Worm (Caenorhabditis elegans) whole organism, early embryonic: ENCODE results near the gene flp-32.

ENCODE experiments used
- B0310.2 ChIP-seq: sonication (generic microtip); optimal IDR thresholded peaks from 2 replicates; lab custom pipeline; 2016; ENCODE audit warnings: mild to moderate bottlenecking, missing genetic modification characterization, missing compliant biosample characterization
- F13C5.2 ChIP-seq: sonication (generic microtip); optimal IDR thresholded peaks from 2 replicates; lab custom pipeline; 2017; ENCODE audit warnings: mild to moderate bottlenecking, missing genetic modification characterization, inconsistent platforms, missing compliant biosample characterization
- aly-1 ChIP-seq: sonication (generic microtip); optimal IDR thresholded peaks from 2 replicates; lab custom pipeline; 2016; ENCODE audit warnings: missing genetic modification characterization, missing compliant biosample characterization
- ama-1 ChIP-seq: fragments of 150-350 bp; optimal IDR thresholded peaks from 2 replicates; lab custom pipeline; 2014
- ceh-13 ChIP-seq: fragments of 200-800 bp; sonication (Bioruptor generic); optimal IDR thresholded peaks from 2 replicates; lab custom pipeline; 2018; ENCODE audit warnings: mild to moderate bottlenecking, missing genetic modification characterization, missing compliant biosample characterization
- ceh-36 ChIP-seq: sonication (generic microtip); optimal IDR thresholded peaks from 2 replicates; lab custom pipeline; 2016; ENCODE audit warnings: missing genetic modification characterization, inconsistent platforms, missing compliant biosample characterization
- ets-7 ChIP-seq: sonication (generic microtip); optimal IDR thresholded peaks from 2 replicates; lab custom pipeline; 2016; ENCODE audit warnings: missing genotype, missing genetic modification characterization, missing compliant biosample characterization
- flt-1 ChIP-seq: fragments of 200-800 bp; sonication (Bioruptor generic); IDR thresholded peaks from 2 replicates; pipeline ENCODE4 v1.3.6; 2022; ENCODE audit warnings: missing genetic modification characterization, missing compliant biosample characterization
- hmbx-1 ChIP-seq: sonication (generic microtip); optimal IDR thresholded peaks from 2 replicates; lab custom pipeline; 2016; ENCODE audit warnings: mild to moderate bottlenecking, missing genetic modification characterization, missing compliant biosample characterization
- hmg-4 ChIP-seq: fragments of 200-800 bp; sonication (Bioruptor generic); optimal IDR thresholded peaks from 2 replicates; lab custom pipeline; 2018; ENCODE audit warnings: mild to moderate bottlenecking, missing genetic modification characterization, missing compliant biosample characterization
- hnd-1 ChIP-seq: sonication (generic microtip); optimal IDR thresholded peaks from 2 replicates; lab custom pipeline; 2016; ENCODE audit warnings: missing genetic modification characterization, missing compliant biosample characterization
- pes-1 ChIP-seq: fragments of 200-800 bp; sonication (Bioruptor generic); IDR thresholded peaks from 2 replicates; pipeline ENCODE4 v1.3.6; 2022; ENCODE audit warnings: missing genetic modification reagents, missing genetic modification characterization, missing compliant biosample characterization
- scrt-1 ChIP-seq: fragments of 200-800 bp; sonication (Bioruptor generic); IDR thresholded peaks from 2 replicates; pipeline ENCODE4 v1.3.6; 2022; ENCODE audit warnings: missing genetic modification characterization, missing compliant biosample characterization
- sea-1 ChIP-seq: fragments of 200-800 bp; sonication (Bioruptor generic); conservative IDR thresholded peaks from 2 replicates; pipeline ENCODE4 v1.3.6; 2022; ENCODE audit warnings: missing genetic modification characterization, missing compliant biosample characterization
- tbx-11 ChIP-seq: fragments of 200-800 bp; sonication (Bioruptor generic); IDR thresholded peaks from 2 replicates; pipeline ENCODE4 v1.3.6; 2022; ENCODE audit warnings: missing genetic modification characterization, missing compliant biosample characterization
- tbx-37 ChIP-seq: fragments of 200-800 bp; sonication (Bioruptor generic); conservative IDR thresholded peaks from 2 replicates; pipeline ENCODE4 v1.3.6; 2022; ENCODE audit warnings: missing genetic modification reagents, missing genetic modification characterization, missing compliant biosample characterization
- tra-4 ChIP-seq: sonication (generic microtip); optimal IDR thresholded peaks from 2 replicates; lab custom pipeline; 2017; ENCODE audit warnings: missing genetic modification characterization, missing compliant biosample characterization

Gene flp-32

DNA sequence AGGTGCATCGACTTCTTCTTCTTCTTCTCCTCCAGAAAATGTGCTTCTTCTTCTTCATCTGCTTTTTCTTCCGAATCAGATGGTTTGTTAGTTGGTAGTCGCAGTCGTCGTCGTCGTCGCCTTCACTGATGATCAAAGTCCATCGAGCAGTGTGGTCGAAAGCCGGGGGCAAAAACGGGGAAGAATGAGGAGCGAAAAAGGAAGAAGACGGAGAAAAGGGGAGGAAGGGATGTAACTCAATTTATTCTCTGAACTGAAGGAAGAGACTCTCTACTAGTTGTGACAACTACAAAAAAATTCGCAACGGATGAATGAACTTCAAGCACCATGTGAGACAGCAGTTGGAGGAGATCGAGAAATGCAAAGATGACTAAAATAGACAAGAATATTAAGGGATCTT, 37.9 kb upstream of the flp-32 start:
- no peak for TF ChIP-seq ceh-36 (tag; lab: Kevin White, UChicago)
- no peak for TF ChIP-seq hmg-4 (GFP tag; lab: Kevin White, UChicago)

DNA sequence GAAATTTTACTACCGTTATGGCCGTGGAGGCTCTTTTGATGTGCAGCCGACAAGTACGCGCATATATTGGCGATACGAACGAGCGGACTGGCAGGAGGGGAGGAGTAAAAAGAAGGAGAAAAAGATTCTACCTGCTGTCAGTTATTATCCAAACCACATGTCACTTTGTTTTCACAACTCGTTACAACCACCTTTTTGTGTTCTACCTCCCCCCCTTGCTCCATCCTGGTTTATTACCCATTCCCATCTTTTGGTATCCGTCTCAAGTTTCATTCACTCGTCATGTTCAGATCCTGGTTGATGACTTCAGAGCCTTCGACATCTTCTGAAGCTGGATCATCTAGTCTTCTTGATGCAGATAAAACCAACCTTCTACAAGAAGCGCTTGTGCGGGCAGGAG, 26.0 kb upstream of the flp-32 start, which contains the start of gene psa-3:
TSS of gene psa-3 (plus strand) at position 301 of the 400 bp plus-strand sequence.
- TF ChIP-seq ceh-13 (no peak), hmg-4 (GFP tag; lab: Kevin White, UChicago) (no peak), tbx-37 (no peak), pes-1 (GFP tag; lab: Robert Waterston, UW) (no peak), hmbx-1 (tag; lab: Kevin White, UChicago) (no peak), sea-1 (GFP tag; lab: Robert Waterston, UW) (no peak), F13C5.2 (tag; lab: Kevin White, UChicago) (no peak), ama-1 (lab: Kevin White, UChicago) (no peak), hnd-1 (tag; lab: Kevin White, UChicago) (no peak), B0310.2 (no peak), flt-1 (GFP tag; lab: Robert Waterston, UW) (no peak), ceh-36 (tag; lab: Kevin White, UChicago) (no peak), tra-4 (tag; lab: Kevin White, UChicago) (no peak), ets-7 (tag; lab: Kevin White, UChicago) (no peak), tbx-11 (GFP tag; lab: Robert Waterston, UW) (no peak)

DNA sequence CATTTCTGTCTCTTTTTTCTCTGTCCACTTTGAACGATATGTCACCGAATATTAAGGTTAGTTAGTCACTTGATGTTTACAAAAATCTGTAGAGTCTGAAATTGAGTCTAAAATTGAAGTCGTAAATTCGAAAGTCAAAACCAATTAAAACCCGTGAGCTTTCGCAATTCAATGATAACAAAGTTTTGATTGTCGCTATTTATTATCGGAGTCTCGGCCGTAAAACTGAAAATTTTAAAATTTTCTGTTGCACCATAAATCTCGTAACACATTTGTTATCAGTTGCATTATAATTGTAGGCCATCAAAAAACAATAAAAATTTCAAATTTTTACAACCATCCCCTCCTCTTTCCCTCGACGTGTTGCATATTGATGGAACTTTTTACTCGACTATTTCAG, 25.0 kb upstream of the flp-32 start:
- TF ChIP-seq flt-1 (GFP tag; lab: Robert Waterston, UW) (no peak), ceh-13 (no peak), tra-4 (tag; lab: Kevin White, UChicago) (no peak), ama-1 (lab: Kevin White, UChicago) (no peak), pes-1 (GFP tag; lab: Robert Waterston, UW) (no peak), hmg-4 (GFP tag; lab: Kevin White, UChicago) (no peak), hnd-1 (tag; lab: Kevin White, UChicago) (no peak), tbx-11 (GFP tag; lab: Robert Waterston, UW) (no peak), F13C5.2 (tag; lab: Kevin White, UChicago) (no peak), ets-7 (tag; lab: Kevin White, UChicago) (no peak), scrt-1 (GFP tag; lab: Robert Waterston, UW) (no peak), hmbx-1 (tag; lab: Kevin White, UChicago) (no peak), B0310.2 (no peak), tbx-37 (no peak), sea-1 (GFP tag; lab: Robert Waterston, UW) (no peak), aly-1 (no peak)

DNA sequence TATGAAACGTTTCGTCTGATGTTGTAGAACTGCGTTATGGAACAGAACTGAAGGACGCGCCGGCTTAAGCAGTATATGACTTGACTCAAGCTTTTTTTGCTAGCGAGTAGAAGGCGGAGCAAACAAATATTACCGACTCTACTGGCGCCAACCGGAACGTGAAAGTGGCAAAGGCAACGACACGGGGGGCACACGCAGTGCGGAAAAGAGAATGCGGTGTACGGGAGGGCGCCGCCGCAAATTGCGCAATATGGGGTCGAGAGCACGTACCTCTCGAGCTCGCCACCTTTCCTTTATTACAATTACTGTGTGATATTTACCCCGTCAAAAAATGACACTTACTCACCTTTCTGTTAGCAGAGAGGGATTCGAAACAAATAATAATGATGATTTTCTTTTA, 18.4 kb upstream of the flp-32 start, which contains the start of gene pqn-36:
TSS of gene pqn-36 (minus strand) at position 268 of the 400 bp plus-strand sequence.
- TF ChIP-seq flt-1 (GFP tag; lab: Robert Waterston, UW) (no peak), scrt-1 (GFP tag; lab: Robert Waterston, UW) (no peak), ceh-13 (no peak), hmg-4 (GFP tag; lab: Kevin White, UChicago) (no peak), aly-1 (no peak), tbx-37 (no peak), tbx-11 (GFP tag; lab: Robert Waterston, UW) (no peak), ceh-36 (tag; lab: Kevin White, UChicago) (no peak), pes-1 (GFP tag; lab: Robert Waterston, UW) (no peak), B0310.2 (no peak), hnd-1 (tag; lab: Kevin White, UChicago) (no peak), hmbx-1 (tag; lab: Kevin White, UChicago) (no peak), F13C5.2 (tag; lab: Kevin White, UChicago) (no peak), ama-1 (lab: Kevin White, UChicago) (no peak), sea-1 (GFP tag; lab: Robert Waterston, UW) (no peak)

ce11 chrX:15420671-15421070, 12.9 kb upstream of the flp-32 start, which contains the start of gene F39D8.3:
F39D8.3 (plus strand) TSS chrX:15420971.
- no peak for TF ChIP-seq B0310.2
- TF ChIP-seq sea-1 (GFP tag; lab: Robert Waterston, UW) = no peak
- no peak for TF ChIP-seq scrt-1 (GFP tag; lab: Robert Waterston, UW)
- TF ChIP-seq pes-1 (GFP tag; lab: Robert Waterston, UW) = no peak
- TF ChIP-seq tbx-37 = no peak
- TF ChIP-seq tbx-11 (GFP tag; lab: Robert Waterston, UW) = no peak
- TF ChIP-seq flt-1 (GFP tag; lab: Robert Waterston, UW) = no peak
- TF ChIP-seq F13C5.2 (tag; lab: Kevin White, UChicago) = no peak
- no peak for TF ChIP-seq tra-4 (tag; lab: Kevin White, UChicago)
- TF ChIP-seq hmg-4 (GFP tag; lab: Kevin White, UChicago) = no peak
- TF ChIP-seq ets-7 (tag; lab: Kevin White, UChicago) = no peak
- no peak for TF ChIP-seq ama-1 (lab: Kevin White, UChicago)
- TF ChIP-seq ceh-13 = no peak
- TF ChIP-seq aly-1 = no peak
- no peak for TF ChIP-seq ceh-36 (tag; lab: Kevin White, UChicago)
- TF ChIP-seq hnd-1 (tag; lab: Kevin White, UChicago) = no peak
- no peak for TF ChIP-seq hmbx-1 (tag; lab: Kevin White, UChicago)

DNA sequence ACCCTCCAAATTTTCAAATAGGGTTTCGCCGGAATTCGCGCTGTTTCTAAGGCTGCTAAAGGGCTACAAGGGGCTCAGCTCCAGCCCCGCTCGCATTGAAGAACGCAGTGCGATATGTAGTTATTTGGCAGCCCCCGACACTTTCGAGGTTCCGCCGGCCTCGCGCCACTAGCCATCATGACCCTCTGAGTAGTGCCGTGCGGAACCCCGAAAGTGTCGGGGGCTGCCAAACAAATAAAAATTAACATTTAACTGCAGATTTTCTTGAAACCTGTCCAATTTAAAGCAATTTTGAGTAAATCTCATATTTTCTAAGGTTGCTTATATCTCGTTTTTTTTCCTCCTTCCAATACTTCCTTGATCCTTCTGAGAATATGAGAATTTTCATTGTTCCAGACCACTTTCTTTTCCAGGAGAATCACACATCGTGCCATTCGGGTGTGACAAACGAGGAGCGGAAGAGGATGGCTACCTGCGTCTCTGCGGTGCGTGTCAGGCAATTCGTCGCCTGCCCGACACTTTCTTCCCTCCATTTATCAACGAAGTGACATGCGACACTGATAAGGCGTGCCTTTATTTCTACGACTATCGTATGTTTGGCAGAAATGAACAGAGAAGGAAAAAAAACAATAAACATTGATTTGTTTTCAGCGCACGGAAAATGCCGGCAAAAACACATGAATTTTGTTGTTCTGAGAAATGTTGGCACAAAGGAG, 9.7 kb upstream of the flp-32 start:
- TF ChIP-seq hmg-4 (GFP tag; lab: Kevin White, UChicago) (no peak), ama-1 (lab: Kevin White, UChicago) (no peak), hmbx-1 (tag; lab: Kevin White, UChicago) (no peak), tra-4 (tag; lab: Kevin White, UChicago) (no peak), flt-1 (GFP tag; lab: Robert Waterston, UW) (no peak), ets-7 (tag; lab: Kevin White, UChicago) (no peak), tbx-37 (no peak), tbx-11 (GFP tag; lab: Robert Waterston, UW) (no peak), scrt-1 (GFP tag; lab: Robert Waterston, UW) (no peak), B0310.2 (no peak), ceh-13 (no peak), hnd-1 (tag; lab: Kevin White, UChicago) (no peak), aly-1 (no peak), sea-1 (GFP tag; lab: Robert Waterston, UW) (no peak), F13C5.2 (tag; lab: Kevin White, UChicago) (no peak), pes-1 (GFP tag; lab: Robert Waterston, UW) (no peak), ceh-36 (tag; lab: Kevin White, UChicago) (no peak)
